Fruit fly (Drosophila melanogaster): Measurements from ENCODE around the gene Mst84Db.

The Mst84Db gene

dm6 chr3R:7326200-7326599, 39.2 kb downstream of the Mst84Db start:
- TF ChIP-seq ovo (GFP tag; optimal IDR thresholded peaks at IDR 0.05): no peak
- no peak for TF ChIP-seq CG14711 (tag; optimal IDR thresholded peaks at IDR 0.05)
- TF ChIP-seq pad (GFP tag; optimal IDR thresholded peaks at IDR 0.05): no peak
- TF ChIP-seq toe (GFP tag; optimal IDR thresholded peaks at IDR 0.05): no peak
- TF ChIP-seq CG11617 (GFP tag; optimal IDR thresholded peaks at IDR 0.05): no peak
- no peak for TF ChIP-seq kay (GFP tag; ENCODE audit: borderline replicate concordance)
- TF ChIP-seq Crg-1 (GFP tag; optimal IDR thresholded peaks at IDR 0.05): no peak
- no peak for TF ChIP-seq CG7101 (tag; optimal IDR thresholded peaks at IDR 0.05)
- TF ChIP-seq CG5204 (GFP tag; optimal IDR thresholded peaks at IDR 0.05): no peak
- TF ChIP-seq CG33017 (tag; optimal IDR thresholded peaks at IDR 0.05): no peak
- TF ChIP-seq Mnt (GFP tag; optimal IDR thresholded peaks at IDR 0.05): no peak

- TF ChIP-seq CG5204 (GFP tag; optimal IDR thresholded peaks at IDR 0.05): no peak
- no peak for TF ChIP-seq CG7045 (GFP tag; optimal IDR thresholded peaks at IDR 0.05)
- no peak for TF ChIP-seq CG1620 (GFP tag; optimal IDR thresholded peaks at IDR 0.05)
- TF ChIP-seq CG14711 (tag; optimal IDR thresholded peaks at IDR 0.05): no peak
- no peak for TF ChIP-seq CG33017 (tag; optimal IDR thresholded peaks at IDR 0.05)
- TF ChIP-seq bab1 (GFP tag; optimal IDR thresholded peaks at IDR 0.05): no peak
- no peak for TF ChIP-seq cic (GFP tag; optimal IDR thresholded peaks at IDR 0.05)
- no peak for TF ChIP-seq kay (GFP tag; ENCODE audit: borderline replicate concordance)
- TF ChIP-seq CG11617 (GFP tag; optimal IDR thresholded peaks at IDR 0.05): no peak
- no peak for TF ChIP-seq tj (GFP tag; optimal IDR thresholded peaks at IDR 0.05)
- no peak for TF ChIP-seq pad (GFP tag; optimal IDR thresholded peaks at IDR 0.05)
- TF ChIP-seq CG7101 (tag; optimal IDR thresholded peaks at IDR 0.05): no peak
- no peak for TF ChIP-seq toe (GFP tag; optimal IDR thresholded peaks at IDR 0.05)
- TF ChIP-seq ovo (GFP tag; optimal IDR thresholded peaks at IDR 0.05): no peak
These were observed 42.9 kb downstream of the Mst84Db start for dm6 chr3R:7322549-7322948.

dm6 chr3R:7317107-7317506, 48.3 kb downstream of the Mst84Db start, which contains the start of gene CG10029:
TSS of gene CG10029 (minus strand) at chr3R:7317207.
- TF ChIP-seq kay (GFP tag; ENCODE audit: borderline replicate concordance): peak; percentile 26
- no peak for TF ChIP-seq bab1 (GFP tag; optimal IDR thresholded peaks at IDR 0.05)
- no peak for TF ChIP-seq CG5204 (GFP tag; optimal IDR thresholded peaks at IDR 0.05)

All from whole organism, adult.